Fruit fly (Drosophila melanogaster): ENCODE measurements around the gene crb.

The crb gene

dm6 chr3R:24289768-24290349 lies 5.0 kb upstream of the crb start, which contains the start of the genes CG34290 and Uck (continued):
- TF ChIP-seq Xrp1 (GFP tag; IDR thresholded peaks at IDR 0.05) (no peak), cas (GFP tag; IDR thresholded peaks at IDR 0.05) (0 out of 2 replicates have a peak, but pooled peaks have one; percentile 12), Xbp1 (GFP tag; optimal IDR thresholded peaks at IDR 0.05) (peak; percentile 76), gcm2 (GFP tag; optimal IDR thresholded peaks at IDR 0.05) (peak; percentile 9), CG8478 (optimal IDR thresholded peaks at IDR 0.05) (no peak), bsh (GFP tag; optimal IDR thresholded peaks at IDR 0.05) (peak in 1 of 2 experiments; percentile 61), CG17361 (GFP tag; IDR thresholded peaks at IDR 0.05) (peak; percentile 65; the same call in 2 of the 3 replicates), ewg (GFP tag; optimal IDR thresholded peaks at IDR 0.05) (peak; percentile 62), CG15696 (tag; optimal IDR thresholded peaks at IDR 0.05) (peak; percentile 38), toy (GFP tag; IDR thresholded peaks at IDR 0.05) (no peak), Ptx1 (GFP tag; IDR thresholded peaks at IDR 0.05) (peak; percentile 42; the same call in 1 of the 2 replicates), mld (GFP tag; IDR thresholded peaks at IDR 0.05; ENCODE audit: partially characterized antibody) (peak; percentile 65; the same call in 1 of the 3 replicates), nau (GFP tag; optimal IDR thresholded peaks at IDR 0.05) (peak; percentile 86), lilli (GFP tag; optimal IDR thresholded peaks at IDR 0.05) (peak; percentile 69), hbn (GFP tag; IDR thresholded peaks at IDR 0.05; ENCODE audit: partially characterized antibody) (peak; percentile 85), Ets65A (GFP tag) (peak; percentile 99), CG8089 (GFP tag; optimal IDR thresholded peaks at IDR 0.05) (peak; percentile 67), pros (GFP tag; optimal IDR thresholded peaks at IDR 0.05) (no peak), aop (GFP tag; IDR thresholded peaks at IDR 0.05) (peak; percentile 97), CG11504 (tag; optimal IDR thresholded peaks at IDR 0.05) (peak; percentile 71), Usf (GFP tag; optimal IDR thresholded peaks at IDR 0.05) (peak; percentile 6), ftz-f1 (GFP tag; optimal IDR thresholded peaks at IDR 0.05) (peak; percentile 40), HLH54F (GFP tag; optimal IDR thresholded peaks at IDR 0.05) (peak; percentile 69), CG2889 (GFP tag; IDR thresholded peaks at IDR 0.05) (no peak), CG4730 (GFP tag; IDR thresholded peaks at IDR 0.05) (no peak), CG1024 (GFP tag; IDR thresholded peaks at IDR 0.05) (no peak), NfI (GFP tag; optimal IDR thresholded peaks at IDR 0.05) (peak; percentile 92), Myb (GFP tag; optimal IDR thresholded peaks at IDR 0.05) (peak; percentile 99), odd (GFP tag; optimal IDR thresholded peaks at IDR 0.05) (peak; percentile 79), bowl (GFP tag; IDR thresholded peaks at IDR 0.05) (no peak), HLH3B (GFP tag; IDR thresholded peaks at IDR 0.05) (peak; percentile 72), gcm (GFP tag; optimal IDR thresholded peaks at IDR 0.05) (peak; percentile 38), unpg (GFP tag; optimal IDR thresholded peaks at IDR 0.05) (peak; percentile 65), CG17385 (GFP tag; optimal IDR thresholded peaks at IDR 0.05) (peak; percentile 84), Mes4 (GFP tag; optimal IDR thresholded peaks at IDR 0.05) (peak; percentile 77), CoRest (tag; optimal IDR thresholded peaks at IDR 0.05) (peak; percentile 87), CG5245 (GFP tag; optimal IDR thresholded peaks at IDR 0.05) (peak; percentile 48), Hmr (GFP tag; optimal IDR thresholded peaks at IDR 0.05) (peak; percentile 94), CG10147 (GFP tag; optimal IDR thresholded peaks at IDR 0.05) (peak; percentile 79), Fer1 (GFP tag; optimal IDR thresholded peaks at IDR 0.05) (peak; percentile 92), Trl (optimal IDR thresholded peaks at IDR 0.05) (no peak), Trl (GFP tag; optimal IDR thresholded peaks at IDR 0.05) (peak; percentile 84), lab (GFP tag; optimal IDR thresholded peaks at IDR 0.05) (peak; percentile 93), CG12391 (tag; optimal IDR thresholded peaks at IDR 0.05) (peak; percentile 80), Rx (GFP tag; IDR thresholded peaks at IDR 0.05) (peak; percentile 39; the same call in 1 of the 2 replicates), CG13287 (GFP tag; IDR thresholded peaks at IDR 0.05; ENCODE audit: partially characterized antibody) (peak; percentile 94), CG12219 (GFP tag; optimal IDR thresholded peaks at IDR 0.05) (peak; percentile 83), CG9932 (GFP tag; IDR thresholded peaks at IDR 0.05) (peak; percentile 65), ci (GFP tag; IDR thresholded peaks at IDR 0.05) (peak; percentile 94), Mrtf (GFP tag; IDR thresholded peaks at IDR 0.05) (no peak)

All from whole organism, embryonic.